Fruit fly (Drosophila melanogaster) whole organism, pupa: ENCODE data around the gene meigo.

Experiments
- CG12605 ChIP-seq: fragments of 200-800 bp; sonication (Bioruptor generic); IDR thresholded peaks from 2 replicates; pipeline ENCODE4 v1.3.6; 2022; ENCODE audit warnings: missing biosample characterization, missing genetic modification characterization
- CG15710 ChIP-seq: fragments of 200-800 bp; sonication (Bioruptor generic); optimal IDR thresholded peaks from 2 replicates; lab custom pipeline; 2018; ENCODE audit warnings: missing biosample characterization, mild to moderate bottlenecking, missing genetic modification characterization, moderate library complexity
- CG32121 ChIP-seq: fragments of 200-800 bp; sonication (Bioruptor generic); IDR thresholded peaks from 2 replicates; pipeline ENCODE4 v1.3.6; 2022; ENCODE audit warnings: missing biosample characterization, missing genetic modification characterization
- CG34367 ChIP-seq: fragments of 200-800 bp; sonication (Bioruptor generic); optimal IDR thresholded peaks from 2 replicates; lab custom pipeline; 2018; ENCODE audit warnings: missing biosample characterization, mild to moderate bottlenecking, missing genetic modification characterization
- CG4496 ChIP-seq: fragments of 200-800 bp; sonication (Bioruptor generic); IDR thresholded peaks from 3 replicates; pipeline ENCODE4 v1.3.6; 2022; ENCODE audit warnings: missing biosample characterization, missing genetic modification characterization
- CG9948 ChIP-seq: fragments of 200-800 bp; sonication (Bioruptor generic); optimal IDR thresholded peaks from 2 replicates; lab custom pipeline; 2018; ENCODE audit warnings: missing biosample characterization, mild to moderate bottlenecking, missing genetic modification characterization, moderate library complexity
- D1 ChIP-seq: fragments of 200-800 bp; sonication (Bioruptor generic); optimal IDR thresholded peaks from 2 replicates; lab custom pipeline; 2018; ENCODE audit warnings: missing biosample characterization, mild to moderate bottlenecking, missing genetic modification characterization, moderate library complexity
- Ets98B ChIP-seq: fragments of 200-800 bp; sonication (Bioruptor generic); IDR thresholded peaks from 2 replicates; pipeline ENCODE4 v1.3.6; 2022; ENCODE audit warnings: missing biosample characterization, missing genetic modification characterization
- Pif1A ChIP-seq: fragments of 200-800 bp; sonication (Bioruptor generic); optimal IDR thresholded peaks from 3 replicates; lab custom pipeline; 2016; ENCODE audit warnings: missing biosample characterization, missing genetic modification characterization
- gl ChIP-seq: fragments of 200-800 bp; sonication (Bioruptor generic); optimal IDR thresholded peaks from 2 replicates; lab custom pipeline; 2018; ENCODE audit warnings: missing biosample characterization, mild to moderate bottlenecking, missing genetic modification characterization

DNA sequence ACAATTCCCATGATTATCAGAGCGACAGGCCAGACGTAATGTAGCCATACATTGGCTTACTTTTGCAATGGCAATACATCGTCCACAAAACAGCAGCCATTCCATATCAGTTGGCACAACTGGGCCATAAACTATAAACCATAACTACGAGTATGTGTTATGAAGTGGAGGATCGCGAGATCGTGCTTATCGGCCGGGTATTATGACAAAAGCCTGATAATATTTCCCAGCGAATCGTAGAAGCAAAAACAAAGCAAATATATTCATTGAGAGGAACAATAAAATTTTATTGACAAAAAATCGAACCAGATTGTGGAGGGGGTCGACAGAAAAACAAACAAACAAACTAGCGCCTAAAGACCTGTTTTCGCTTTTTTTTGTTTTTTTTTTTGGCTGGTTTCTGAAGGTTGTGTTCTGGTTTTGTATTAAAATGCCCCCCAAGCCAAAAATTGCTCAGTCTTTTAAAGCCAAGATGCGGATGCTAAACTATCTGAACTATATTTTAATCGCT, 25.3 kb downstream of the meigo start, which contains the start of gene CG5810:
- no peak for TF ChIP-seq Ets98B (GFP tag; lab: Robert Waterston, UW)
- no peak for TF ChIP-seq CG4496
- no peak for TF ChIP-seq CG12605
- TF ChIP-seq Pif1A (GFP tag; lab: Kevin White, UChicago) = no peak
- TF ChIP-seq CG9948 (tag; lab: Kevin White, UChicago) = no peak
- peak; percentile 21 for TF ChIP-seq CG34367 (tag; lab: Kevin White, UChicago)
- TF ChIP-seq D1 (tag; lab: Kevin White, UChicago) = no peak
- no peak for TF ChIP-seq gl (tag; lab: Kevin White, UChicago)
- no peak for TF ChIP-seq CG32121 (GFP tag; lab: Robert Waterston, UW)
- peak; percentile 10 for TF ChIP-seq CG15710 (tag; lab: Kevin White, UChicago)
